Fruit fly (Drosophila melanogaster): ENCODE data around the gene CG42505.

DNA sequence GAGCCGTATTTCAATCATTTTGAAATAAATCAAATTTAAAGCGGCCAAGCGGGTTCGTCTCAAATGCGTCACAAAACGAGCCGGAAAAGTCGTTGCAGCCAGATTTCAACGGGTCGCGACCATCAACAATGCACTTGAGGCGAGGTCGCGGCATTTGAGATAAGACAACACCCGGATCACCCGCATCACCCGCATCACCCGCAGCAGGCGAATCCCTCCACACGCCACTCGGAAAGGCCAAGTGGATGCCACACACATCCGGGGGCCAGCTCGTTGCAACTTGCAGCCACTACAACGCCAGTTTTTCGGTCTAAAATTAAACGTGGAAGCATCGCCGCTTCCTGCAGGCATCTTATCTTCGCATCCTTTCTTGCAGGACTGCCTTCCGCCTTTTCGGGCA lies 25.1 kb downstream of the CG42505 start:
- TF ChIP-seq CG7101 (tag; optimal IDR thresholded peaks at IDR 0.05): no peak
- no peak for TF ChIP-seq CG12768 (GFP tag; optimal IDR thresholded peaks at IDR 0.05)
- TF ChIP-seq Mnt (GFP tag; optimal IDR thresholded peaks at IDR 0.05): no peak
